Worm (Caenorhabditis elegans) whole organism, L1 larva: Measurements from ENCODE around the gene ham-1.

Source experiments
- blmp-1 ChIP-seq: fragments of 150-350 bp; optimal IDR thresholded peaks from 2 replicates; lab custom pipeline; 2014; ENCODE audit warnings: missing biosample characterization, missing genetic modification characterization
- ceh-63 ChIP-seq: fragments of 200-800 bp; sonication (Bioruptor generic); optimal IDR thresholded peaks from 2 replicates; lab custom pipeline; 2018; ENCODE audit warnings: mild to moderate bottlenecking, missing genetic modification characterization, missing compliant biosample characterization
- ces-1 ChIP-seq: fragments of 150-350 bp; optimal IDR thresholded peaks from 2 replicates; lab custom pipeline; 2014; ENCODE audit warnings: missing biosample characterization, missing genetic modification reagents, missing genetic modification characterization
- efl-1 ChIP-seq, 4 experiments: fragments of 150-350 bp; optimal IDR thresholded peaks in 3 of 4; peaks in 1 of 4; 1 replicate in 1 of 4; 2 replicates in 3 of 4; lab custom pipeline; 2014; ENCODE audit warnings: missing biosample characterization in 2 of 4, missing genetic modification characterization in 2 of 4, missing genetic modification reagents in 2 of 4
- elt-3 ChIP-seq, 6 experiments: fragments of 150-350 bp in 1 of 6; sonication (generic microtip); optimal IDR thresholded peaks; 2 replicates each; lab custom pipeline; 2017 to 2018; ENCODE audit warnings: missing biosample characterization in 6 of 6, missing genetic modification characterization in 6 of 6, inconsistent platforms in 1 of 6
- fkh-10 ChIP-seq: sonication (generic microtip); optimal IDR thresholded peaks from 2 replicates; lab custom pipeline; 2017; ENCODE audit warnings: missing biosample characterization, missing genetic modification reagents, missing genetic modification characterization
- fos-1 ChIP-seq: fragments of 150-350 bp; optimal IDR thresholded peaks from 2 replicates; lab custom pipeline; 2014; ENCODE audit warnings: missing biosample characterization, missing genetic modification characterization
- mep-1 ChIP-seq: fragments of 150-350 bp; optimal IDR thresholded peaks from 2 replicates; lab custom pipeline; 2014; ENCODE audit warnings: missing biosample characterization, missing genetic modification characterization
- nhr-11 ChIP-seq: fragments of 150-350 bp; optimal IDR thresholded peaks from 2 replicates; lab custom pipeline; 2014; ENCODE audit warnings: missing biosample characterization, missing genetic modification characterization
- nhr-76 ChIP-seq: sonication (generic microtip); optimal IDR thresholded peaks from 2 replicates; lab custom pipeline; 2017; ENCODE audit warnings: missing biosample characterization, missing genetic modification characterization
- nhr-77 ChIP-seq: fragments of 150-350 bp; optimal IDR thresholded peaks from 2 replicates; lab custom pipeline; 2014; ENCODE audit warnings: missing biosample characterization, missing genetic modification characterization
- rnt-1 ChIP-seq: sonication (generic microtip); optimal IDR thresholded peaks from 2 replicates; lab custom pipeline; 2016; ENCODE audit warnings: mild to moderate bottlenecking, missing genetic modification characterization, moderate library complexity, missing compliant biosample characterization
- tbx-2 ChIP-seq: sonication (generic microtip); optimal IDR thresholded peaks from 2 replicates; lab custom pipeline; 2016; ENCODE audit warnings: missing genetic modification characterization, missing compliant biosample characterization

ce11 chrIV:12540242-12540641, 1.7 kb upstream of the ham-1 start:
- TF ChIP-seq nhr-11 (tag; lab: Kevin White, UChicago) (no peak), mep-1 (no peak), rnt-1 (tag; lab: Kevin White, UChicago) (no peak), nhr-76 (no peak), efl-1 (optimal IDR thresholded peaks at IDR 0.05; lab: Kevin White, UChicago) (no peak), efl-1 (GFP tag; optimal IDR thresholded peaks at IDR 0.05 in 1 of 2; lab: Kevin White, UChicago) (no peak), fkh-10 (GFP tag; lab: Kevin White, UChicago) (no peak), blmp-1 (tag; lab: Kevin White, UChicago) (peak; percentile 13), ces-1 (GFP tag; lab: Kevin White, UChicago) (no peak), fos-1 (tag; lab: Kevin White, UChicago) (no peak), nhr-77 (tag; lab: Kevin White, UChicago) (no peak), tbx-2 (tag; lab: Kevin White, UChicago) (no peak), elt-3 (tag; optimal IDR thresholded peaks at IDR 0.05; lab: Kevin White, UChicago) (no peak), ceh-63 (GFP tag; lab: Kevin White, UChicago) (no peak)
